Fruit fly (Drosophila melanogaster) whole organism: Measurements from ENCODE around the gene Cpr65Au.
"Not testable (repeated sequence)": the region's sequence is repeated elsewhere in the genome, so short reads cannot be mapped to it uniquely, and the experiment has no call there.

Experiments
- CG8478 ChIP-seq: fragments of >200 bp; optimal IDR thresholded peaks from 2 replicates; lab custom pipeline; 2018; ENCODE audit warnings: inconsistent platforms
- Dll ChIP-seq: fragments of >200 bp; optimal IDR thresholded peaks from 2 replicates; lab custom pipeline; 2017
- EcR ChIP-seq, 2 experiments: fragments of >200 bp; optimal IDR thresholded peaks; 2 replicates each; lab custom pipeline; 2017; ENCODE audit warnings: missing biosample characterization in 2 of 2, missing genetic modification characterization in 2 of 2, missing genetic modification reagents in 2 of 2
- pan ChIP-seq: fragments of >200 bp; optimal IDR thresholded peaks from 2 replicates; lab custom pipeline; 2017
- psq ChIP-seq: fragments of >200 bp; optimal IDR thresholded peaks from 2 replicates; lab custom pipeline; 2017
- usp ChIP-seq: fragments of >200 bp; optimal IDR thresholded peaks from 2 replicates; lab custom pipeline; 2017; ENCODE audit warnings: missing biosample characterization, missing genetic modification characterization, mixed read lengths

DNA sequence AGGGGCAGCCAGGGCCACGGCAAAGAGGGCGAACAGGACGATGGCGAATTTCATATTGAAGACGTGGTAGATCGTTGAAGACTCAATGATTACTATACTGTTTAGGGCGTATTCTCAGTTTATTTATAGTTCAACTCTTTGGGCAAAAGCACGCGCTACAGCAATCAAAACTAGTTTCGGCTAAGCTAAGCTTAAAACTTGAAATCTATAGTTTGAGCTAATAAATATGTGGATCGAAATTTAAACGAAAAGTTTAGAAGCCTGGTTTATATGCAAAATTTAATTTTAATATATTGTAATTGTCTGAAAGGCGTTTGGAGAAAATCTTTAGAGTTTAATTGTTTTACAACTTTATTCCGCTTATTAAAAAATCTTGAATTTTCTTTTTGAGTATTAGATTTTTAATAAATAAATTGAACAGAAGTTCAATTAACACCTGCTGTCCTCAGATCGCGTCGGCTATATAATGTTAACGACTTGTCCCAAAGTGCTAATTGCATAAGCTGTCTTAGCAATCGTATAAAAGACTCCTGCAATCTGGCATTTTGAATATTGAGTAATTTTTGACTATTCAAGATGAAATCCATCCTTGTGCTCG lies 18.9 kb upstream of the Cpr65Au start, which contains the start of the genes Cpr65Ax2 and Lcp65Aa:
- TF ChIP-seq EcR (GFP tag; optimal IDR thresholded peaks at IDR 0.05; lab: Kevin White, UChicago); usp (GFP tag; lab: Kevin White, UChicago); pan (lab: Kevin White, UChicago); psq (lab: Kevin White, UChicago); CG8478 (lab: Kevin White, UChicago); Dll (lab: Kevin White, UChicago): not testable (repeated sequence)
